Worm (Caenorhabditis elegans) whole organism, young adult: ENCODE results near the gene ins-11.

Source experiments
- B0336.3 ChIP-seq: fragments of 200-800 bp; sonication (Bioruptor generic); IDR thresholded peaks from 2 replicates; pipeline ENCODE4 v1.3.6; 2022; ENCODE audit warnings: missing genetic modification characterization, missing compliant biosample characterization
- C06A6.2 ChIP-seq: fragments of 200-800 bp; sonication (Bioruptor generic); conservative IDR thresholded peaks from 2 replicates; pipeline ENCODE4 v1.3.6; 2022; ENCODE audit warnings: missing genetic modification characterization, missing compliant biosample characterization
- F22D6.2 ChIP-seq: sonication (generic microtip); optimal IDR thresholded peaks from 2 replicates; lab custom pipeline; 2016; ENCODE audit warnings: mild to moderate bottlenecking, missing genetic modification characterization, missing compliant biosample characterization
- F23B12.7 ChIP-seq: sonication (generic microtip); optimal IDR thresholded peaks from 2 replicates; lab custom pipeline; 2017; ENCODE audit warnings: missing genetic modification characterization, mild to moderate bottlenecking, missing compliant biosample characterization, antibody characterized with exemption, moderate library complexity; ENCODE audit not compliant: insufficient read depth
- F52B5.7 ChIP-seq: sonication (generic microtip); optimal IDR thresholded peaks from 2 replicates; lab custom pipeline; 2016; ENCODE audit warnings: mild to moderate bottlenecking, missing genetic modification characterization, missing compliant biosample characterization
- K11D2.4 ChIP-seq: fragments of 200-800 bp; sonication (Bioruptor generic); IDR thresholded peaks from 2 replicates; pipeline ENCODE4 v1.3.6; 2022; ENCODE audit warnings: missing genetic modification reagents, missing genetic modification characterization, missing compliant biosample characterization
- K12H6.12 ChIP-seq: fragments of 200-800 bp; sonication (Bioruptor generic); optimal IDR thresholded peaks from 2 replicates; lab custom pipeline; 2018; ENCODE audit warnings: mild to moderate bottlenecking, missing genetic modification characterization, missing compliant biosample characterization
- T26A5.8 ChIP-seq: sonication (generic microtip); optimal IDR thresholded peaks from 2 replicates; lab custom pipeline; 2016; ENCODE audit warnings: missing genetic modification characterization, missing compliant biosample characterization
- Y53G8AR.9 ChIP-seq: fragments of 200-800 bp; sonication (Bioruptor generic); conservative IDR thresholded peaks from 2 replicates; pipeline ENCODE4 v1.3.6; 2022; ENCODE audit warnings: missing genetic modification reagents, missing genetic modification characterization, missing compliant biosample characterization
- Y56A3A.18 ChIP-seq: fragments of 200-800 bp; sonication (Bioruptor generic); IDR thresholded peaks from 2 replicates; pipeline ENCODE4 v1.3.6; 2022; ENCODE audit warnings: missing genetic modification reagents, missing genetic modification characterization, missing compliant biosample characterization
- ama-1 ChIP-seq, 3 experiments: fragments of 150-350 bp in 1 of 3; sonication (generic microtip) in 2 of 3; optimal IDR thresholded peaks; 2 replicates each; lab custom pipeline; 2014 to 2018; ENCODE audit warnings: missing biosample characterization in 2 of 3, missing genetic modification characterization in 2 of 3, missing genetic modification reagents in 2 of 3
- aptf-2 ChIP-seq: fragments of 200-800 bp; sonication (Bioruptor generic); conservative IDR thresholded peaks from 2 replicates; pipeline ENCODE4 v1.3.6; 2022; ENCODE audit warnings: missing genetic modification reagents, missing genetic modification characterization, missing compliant biosample characterization
- atf-7 ChIP-seq: sonication (generic microtip); optimal IDR thresholded peaks from 2 replicates; lab custom pipeline; 2017; ENCODE audit warnings: mild to moderate bottlenecking, missing genetic modification characterization, missing compliant biosample characterization
- bed-1 ChIP-seq: fragments of 200-800 bp; sonication (Bioruptor generic); IDR thresholded peaks from 2 replicates; pipeline ENCODE4 v1.3.6; 2022; ENCODE audit warnings: missing genetic modification reagents, missing genetic modification characterization, missing compliant biosample characterization
- cebp-1 ChIP-seq, 2 experiments: fragments of 200-800 bp in 1 of 2; sonication (Bioruptor generic) in 1 of 2; sonication (generic microtip) in 1 of 2; IDR thresholded peaks in 1 of 2; optimal IDR thresholded peaks in 1 of 2; 2 replicates each; pipeline versions ENCODE4 v1.3.6 to Lab custom; 2017 to 2022; ENCODE audit warnings: missing compliant biosample characterization in 2 of 2, missing genetic modification characterization in 2 of 2, mild to moderate bottlenecking in 1 of 2, missing genetic modification reagents in 1 of 2, moderate library complexity in 1 of 2
- chd-7 ChIP-seq: sonication (generic microtip); optimal IDR thresholded peaks from 2 replicates; lab custom pipeline; 2016; ENCODE audit warnings: mild to moderate bottlenecking, missing genetic modification characterization, moderate library complexity, missing compliant biosample characterization
- dox-1 ChIP-seq: fragments of 200-800 bp; sonication (Bioruptor generic); IDR thresholded peaks from 2 replicates; pipeline ENCODE4 v1.3.6; 2022; ENCODE audit warnings: missing genetic modification reagents, missing genetic modification characterization, missing compliant biosample characterization
- ekl-4 ChIP-seq: fragments of 200-800 bp; sonication (Bioruptor generic); IDR thresholded peaks from 2 replicates; pipeline ENCODE4 v1.3.6; 2022; ENCODE audit warnings: missing genetic modification reagents, missing genetic modification characterization, missing compliant biosample characterization
- fkh-3 ChIP-seq: sonication (generic microtip); optimal IDR thresholded peaks from 2 replicates; lab custom pipeline; 2016; ENCODE audit warnings: mild to moderate bottlenecking, missing genetic modification characterization, missing compliant biosample characterization
- gei-17 ChIP-seq: fragments of 200-800 bp; sonication (Bioruptor generic); optimal IDR thresholded peaks from 2 replicates; lab custom pipeline; 2018; ENCODE audit warnings: mild to moderate bottlenecking, missing genetic modification characterization, missing compliant biosample characterization
- hmg-1.2 ChIP-seq: fragments of 200-800 bp; sonication (Bioruptor generic); IDR thresholded peaks from 2 replicates; pipeline ENCODE4 v1.3.6; 2022; ENCODE audit warnings: missing genetic modification reagents, missing genetic modification characterization, missing compliant biosample characterization
- hmg-20 ChIP-seq: fragments of 200-800 bp; sonication (Bioruptor generic); IDR thresholded peaks from 2 replicates; pipeline ENCODE4 v1.3.6; 2022; ENCODE audit warnings: missing genetic modification reagents, missing genetic modification characterization, missing compliant biosample characterization
- let-607 ChIP-seq, 2 experiments: fragments of 200-800 bp in 1 of 2; sonication (Bioruptor generic) in 1 of 2; sonication (generic microtip) in 1 of 2; optimal IDR thresholded peaks; 2 replicates each; lab custom pipeline; 2016 to 2018; ENCODE audit warnings: mild to moderate bottlenecking in 2 of 2, missing compliant biosample characterization in 2 of 2, missing genetic modification characterization in 2 of 2, moderate library complexity in 2 of 2, missing genotype in 1 of 2
- lin-26 ChIP-seq: fragments of 200-800 bp; sonication (Bioruptor generic); IDR thresholded peaks from 2 replicates; pipeline ENCODE4 v1.3.6; 2022; ENCODE audit warnings: missing genetic modification reagents, missing genetic modification characterization, missing compliant biosample characterization
- lin-35 ChIP-seq, 3 experiments: fragments of 150-350 bp in 2 of 3; sonication (generic microtip) in 1 of 3; optimal IDR thresholded peaks; 2 replicates each; lab custom pipeline; 2014 to 2018; ENCODE audit warnings: missing biosample characterization in 3 of 3, missing genetic modification characterization in 3 of 3, missing genetic modification reagents in 3 of 3
- lin-40 ChIP-seq: sonication (generic microtip); optimal IDR thresholded peaks from 2 replicates; lab custom pipeline; 2016; ENCODE audit warnings: missing genetic modification characterization, mild to moderate bottlenecking, missing compliant biosample characterization, missing genotype, missing genetic modification reagents
- lin-54 ChIP-seq: fragments of 200-800 bp; sonication (Bioruptor generic); optimal IDR thresholded peaks from 2 replicates; lab custom pipeline; 2018; ENCODE audit warnings: mild to moderate bottlenecking, missing genetic modification characterization, missing compliant biosample characterization
- madf-3 ChIP-seq: fragments of 200-800 bp; sonication (Bioruptor generic); IDR thresholded peaks from 2 replicates; pipeline ENCODE4 v1.3.6; 2022; ENCODE audit warnings: missing genetic modification reagents, missing genetic modification characterization, missing compliant biosample characterization
- madf-6 ChIP-seq: fragments of 200-800 bp; sonication (Bioruptor generic); IDR thresholded peaks from 2 replicates; pipeline ENCODE4 v1.3.6; 2022; ENCODE audit warnings: missing genetic modification reagents, missing genetic modification characterization, missing compliant biosample characterization
- mcd-1 ChIP-seq: fragments of 200-800 bp; sonication (Bioruptor generic); IDR thresholded peaks from 2 replicates; pipeline ENCODE4 v1.3.6; 2022; ENCODE audit warnings: missing genetic modification reagents, missing genetic modification characterization, missing compliant biosample characterization
- mel-28 ChIP-seq: sonication (generic microtip); optimal IDR thresholded peaks from 2 replicates; lab custom pipeline; 2016; ENCODE audit warnings: borderline replicate concordance, mild to moderate bottlenecking, missing genetic modification characterization, missing compliant biosample characterization
- mxl-1 ChIP-seq: sonication (generic microtip); optimal IDR thresholded peaks from 2 replicates; lab custom pipeline; 2016; ENCODE audit warnings: missing genetic modification characterization, missing compliant biosample characterization
- nfyb-1 ChIP-seq: fragments of 200-800 bp; sonication (Bioruptor generic); IDR thresholded peaks from 2 replicates; pipeline ENCODE4 v1.3.6; 2022; ENCODE audit warnings: missing genetic modification reagents, missing genetic modification characterization, missing compliant biosample characterization
- nhr-27 ChIP-seq: fragments of 200-800 bp; sonication (Bioruptor generic); optimal IDR thresholded peaks from 2 replicates; lab custom pipeline; 2018; ENCODE audit warnings: mild to moderate bottlenecking, missing genetic modification characterization, moderate library complexity, missing compliant biosample characterization
- pbrm-1 ChIP-seq: fragments of 200-800 bp; sonication (Bioruptor generic); IDR thresholded peaks from 2 replicates; pipeline ENCODE4 v1.3.6; 2022; ENCODE audit warnings: missing genetic modification reagents, missing genetic modification characterization, missing compliant biosample characterization
- rec-8 ChIP-seq, 2 experiments: sonication (generic microtip); optimal IDR thresholded peaks; 2 replicates each; lab custom pipeline; 2016; ENCODE audit warnings: mild to moderate bottlenecking in 2 of 2, missing genetic modification characterization in 2 of 2, missing genetic modification reagents in 2 of 2, missing genotype in 2 of 2, missing biosample characterization in 1 of 2, missing compliant biosample characterization in 1 of 2, moderate library complexity in 1 of 2
- repo-1 ChIP-seq: sonication (generic microtip); optimal IDR thresholded peaks from 2 replicates; lab custom pipeline; 2017; ENCODE audit warnings: mild to moderate bottlenecking, missing genetic modification characterization, missing compliant biosample characterization
- snpc-4 ChIP-seq, 5 experiments: fragments of 150-350 bp in 1 of 5; sonication (generic microtip) in 4 of 5; optimal IDR thresholded peaks; 2 replicates each; lab custom pipeline; 2014 to 2018; ENCODE audit warnings: missing genetic modification characterization in 5 of 5, missing biosample characterization in 3 of 5, antibody characterized with exemption in 2 of 5, mild to moderate bottlenecking in 2 of 5, missing compliant biosample characterization in 2 of 5, missing genotype in 2 of 5, moderate library complexity in 2 of 5, missing genetic modification reagents in 1 of 5
- zim-3 ChIP-seq: sonication (generic microtip); optimal IDR thresholded peaks from 2 replicates; lab custom pipeline; 2017; ENCODE audit warnings: mild to moderate bottlenecking, missing genetic modification characterization, moderate library complexity, missing compliant biosample characterization
- ztf-26 ChIP-seq: sonication (generic microtip); optimal IDR thresholded peaks from 2 replicates; lab custom pipeline; 2017; ENCODE audit warnings: missing genetic modification characterization, missing compliant biosample characterization

Gene ins-11

DNA sequence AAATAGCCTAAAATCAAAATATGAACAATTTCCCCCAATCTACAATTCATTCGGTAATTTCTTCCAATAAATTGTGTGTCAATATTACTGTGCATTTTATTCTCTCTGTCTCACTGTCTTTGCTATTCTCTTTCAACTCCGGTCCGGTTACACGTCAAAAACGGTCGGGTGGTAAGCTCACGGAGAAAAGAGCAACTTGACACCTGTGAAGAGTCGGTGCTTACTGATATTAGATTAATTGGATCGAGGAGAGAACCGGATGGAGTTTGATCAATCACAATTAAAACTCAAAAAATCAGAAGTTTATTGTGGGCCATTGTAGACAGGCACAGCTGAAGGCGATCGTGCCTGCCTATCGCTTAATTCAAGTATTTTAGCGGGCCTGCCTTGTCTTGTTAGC is 18.4 kb downstream of the ins-11 start:
- TF ChIP-seq fkh-3, result peak; percentile 41
- no peak for TF ChIP-seq mel-28 (tag; lab: Kevin White, UChicago)
- TF ChIP-seq zim-3 (tag; lab: Kevin White, UChicago), result peak; percentile 42
- 0 out of 2 replicates have a peak, but pooled peaks have one; percentile 2 for TF ChIP-seq hmg-20 (GFP tag; lab: Robert Waterston, UW)
- TF ChIP-seq gei-17 (GFP tag; lab: Kevin White, UChicago), result peak; percentile 55
- TF ChIP-seq repo-1, result peak; percentile 86
- TF ChIP-seq pbrm-1, result peak; percentile 36; the same call in 1 of the 2 replicates
- 0 out of 2 replicates have a peak, but pooled peaks have one; percentile 47 for TF ChIP-seq bed-1 (GFP tag; lab: Robert Waterston, UW)
- TF ChIP-seq madf-6, result peak; percentile 33
- TF ChIP-seq lin-35 (GFP tag; optimal IDR thresholded peaks at IDR 0.05; lab: Kevin White, UChicago), result peak in 1 of 3 experiments; percentile 55
- peak; percentile 49 to 76 for TF ChIP-seq let-607 (tag; optimal IDR thresholded peaks at IDR 0.05; lab: Kevin White, UChicago)
- no peak for TF ChIP-seq cebp-1 (GFP tag; IDR thresholded peaks at IDR 0.05; lab: Robert Waterston, UW)
- TF ChIP-seq cebp-1 (tag; optimal IDR thresholded peaks at IDR 0.05; lab: Kevin White, UChicago), result peak; percentile 40
- TF ChIP-seq hmg-1.2 (GFP tag; lab: Robert Waterston, UW), result peak; percentile 19; the same call in 1 of the 2 replicates
- no peak for TF ChIP-seq F23B12.7
- TF ChIP-seq T26A5.8 (tag; lab: Kevin White, UChicago), result no peak
- peak; percentile 6 for TF ChIP-seq lin-54
- 0 out of 2 replicates have a peak, but pooled peaks have one; percentile 26 for TF ChIP-seq C06A6.2 (GFP tag; lab: Robert Waterston, UW)
- no peak for TF ChIP-seq rec-8 (tag; optimal IDR thresholded peaks at IDR 0.05; lab: Kevin White, UChicago)
- peak; percentile 67; the same call in 1 of the 2 replicates for TF ChIP-seq nfyb-1 (GFP tag; lab: Robert Waterston, UW)
- TF ChIP-seq lin-40 (tag; lab: Kevin White, UChicago), result no peak
- TF ChIP-seq madf-3 (GFP tag; lab: Robert Waterston, UW), result peak; percentile 67; the same call in 1 of the 2 replicates
- no peak for TF ChIP-seq snpc-4 (GFP tag; optimal IDR thresholded peaks at IDR 0.05; lab: Kevin White, UChicago)
- TF ChIP-seq snpc-4 (tag; optimal IDR thresholded peaks at IDR 0.05; lab: Kevin White, UChicago), result peak in 1 of 4 experiments; percentile 20
- TF ChIP-seq ekl-4 (GFP tag; lab: Robert Waterston, UW), result peak; percentile 73; the same call in 1 of the 2 replicates
- no peak for TF ChIP-seq nhr-27 (tag; lab: Kevin White, UChicago)
- TF ChIP-seq K12H6.12 (tag; lab: Kevin White, UChicago), result peak; percentile 20
- no peak for TF ChIP-seq ztf-26
- TF ChIP-seq dox-1 (GFP tag; lab: Robert Waterston, UW), result peak; percentile 45; the same call in 1 of the 2 replicates
- peak; percentile 70 for TF ChIP-seq chd-7
- peak; percentile 37; the same call in 1 of the 2 replicates for TF ChIP-seq lin-26 (GFP tag; lab: Robert Waterston, UW)
- TF ChIP-seq mxl-1 (tag; lab: Kevin White, UChicago), result no peak
- peak; percentile 62 for TF ChIP-seq F52B5.7 (tag; lab: Kevin White, UChicago)
- peak; percentile 78; the same call in 1 of the 2 replicates for TF ChIP-seq Y56A3A.18 (GFP tag; lab: Robert Waterston, UW)
- TF ChIP-seq atf-7 (tag; lab: Kevin White, UChicago), result peak; percentile 70
- TF ChIP-seq K11D2.4 (GFP tag; lab: Robert Waterston, UW), result no peak
- no peak for TF ChIP-seq aptf-2 (GFP tag; lab: Robert Waterston, UW)
- TF ChIP-seq Y53G8AR.9, result peak; percentile 81; the same call in 1 of the 2 replicates
- no peak for TF ChIP-seq F22D6.2 (tag; lab: Kevin White, UChicago)
- TF ChIP-seq ama-1 (optimal IDR thresholded peaks at IDR 0.05; lab: Kevin White, UChicago), result peak; percentile 33
- no peak for TF ChIP-seq ama-1 (GFP tag; optimal IDR thresholded peaks at IDR 0.05; lab: Kevin White, UChicago)
- TF ChIP-seq B0336.3 (GFP tag; lab: Robert Waterston, UW), result peak; percentile 80
- TF ChIP-seq mcd-1 (GFP tag; lab: Robert Waterston, UW), result peak; percentile 38; the same call in 1 of the 2 replicates
- TF ChIP-seq, all 124 proteins: peak for 29
